Worm (Caenorhabditis elegans) whole organism, L4 larva: ENCODE data around the gene Y49E10.27.
A peak's percentile ranks its signal among the peaks of the same experiment; 100 is the strongest.

ENCODE experiments used
- ceh-82 ChIP-seq: sonication (generic microtip); optimal IDR thresholded peaks from 2 replicates; lab custom pipeline; 2017; ENCODE audit warnings: missing biosample characterization, missing genetic modification characterization
- daf-12 ChIP-seq: fragments of 150-350 bp; optimal IDR thresholded peaks from 2 replicates; lab custom pipeline; 2014; ENCODE audit warnings: missing biosample characterization, missing genetic modification reagents, missing genetic modification characterization
- jun-1 ChIP-seq: fragments of 150-350 bp; optimal IDR thresholded peaks from 2 replicates; lab custom pipeline; 2014; ENCODE audit warnings: missing biosample characterization, missing genetic modification reagents, missing genetic modification characterization
- mxl-3 ChIP-seq: fragments of 200-800 bp; sonication (Bioruptor generic); optimal IDR thresholded peaks from 2 replicates; lab custom pipeline; 2018; ENCODE audit warnings: mild to moderate bottlenecking, missing genetic modification characterization, missing compliant biosample characterization
- pha-4 ChIP-seq, 2 experiments: fragments of 150-350 bp in 1 of 2; fragments of 200-800 bp in 1 of 2; sonication (Bioruptor generic) in 1 of 2; IDR thresholded peaks in 1 of 2; optimal IDR thresholded peaks in 1 of 2; 2 replicates each; pipeline versions ENCODE4 v1.3.6 to Lab custom; 2014 to 2022; ENCODE audit warnings: missing genetic modification characterization in 2 of 2, missing genetic modification reagents in 2 of 2, missing biosample characterization in 1 of 2, missing compliant biosample characterization in 1 of 2

ce11 chrIII:12421708-12422107 is 12.5 kb upstream of the Y49E10.27 start, which contains the start of gene tat-1:
- TF ChIP-seq jun-1 (tag; lab: Kevin White, UChicago) (no peak), pha-4 (GFP tag; IDR thresholded peaks at IDR 0.05; lab: Robert Waterston, UW) (no peak), pha-4 (tag; optimal IDR thresholded peaks at IDR 0.05; lab: Kevin White, UChicago) (peak; percentile 42), daf-12 (no peak), ceh-82 (tag; lab: Kevin White, UChicago) (no peak), mxl-3 (GFP tag; lab: Kevin White, UChicago) (no peak)
